Fruit fly (Drosophila melanogaster) S2 (cell line): ENCODE measurements around the gene Samuel.

ENCODE experiments used
- CG8478 ChIP-seq: fragments of >200 bp; optimal IDR thresholded peaks from 2 replicates; lab custom pipeline; 2018
- CTCF ChIP-seq, 2 experiments: fragments of >200 bp; optimal IDR thresholded peaks; 2 replicates each; lab custom pipeline; 2018

dm6 chr2L:11113714-11114113 is 46.9 kb upstream of the Samuel start, which contains the start of gene Gr32a:
- TF ChIP-seq CG8478 (lab: Kevin White, UChicago) (no peak), CTCF (optimal IDR thresholded peaks at IDR 0.05; lab: Kevin White, UChicago) (no peak)
